Fruit fly (Drosophila melanogaster) whole organism: Measurements from ENCODE around the gene Gr33a.

ENCODE experiments used
- CG8478 ChIP-seq: fragments of >200 bp; optimal IDR thresholded peaks from 2 replicates; lab custom pipeline; 2018; ENCODE audit warnings: inconsistent platforms
- EcR ChIP-seq, 2 experiments: fragments of >200 bp; optimal IDR thresholded peaks; 2 replicates each; lab custom pipeline; 2017; ENCODE audit warnings: missing biosample characterization in 2 of 2, missing genetic modification characterization in 2 of 2, missing genetic modification reagents in 2 of 2
- pan ChIP-seq: fragments of >200 bp; optimal IDR thresholded peaks from 2 replicates; lab custom pipeline; 2017
- psq ChIP-seq: fragments of >200 bp; optimal IDR thresholded peaks from 2 replicates; lab custom pipeline; 2017
- usp ChIP-seq: fragments of >200 bp; optimal IDR thresholded peaks from 2 replicates; lab custom pipeline; 2017; ENCODE audit warnings: missing biosample characterization, missing genetic modification characterization, mixed read lengths

- no peak for TF ChIP-seq psq
- TF ChIP-seq CG8478 (lab: Kevin White, UChicago): no peak
- no peak for TF ChIP-seq usp
- TF ChIP-seq EcR (GFP tag; optimal IDR thresholded peaks at IDR 0.05; lab: Kevin White, UChicago): no peak
- TF ChIP-seq pan (lab: Kevin White, UChicago): no peak
These were observed 17.8 kb upstream of the Gr33a start for dm6 chr2L:12120000-12120399.
